Worm (Caenorhabditis elegans) whole organism, late embryonic: Measurements from ENCODE around the gene myo-2.

Source experiments
- T23F11.4 ChIP-seq: fragments of 200-800 bp; sonication (Bioruptor generic); optimal IDR thresholded peaks from 2 replicates; lab custom pipeline; 2018; ENCODE audit warnings: mild to moderate bottlenecking, missing genetic modification characterization, missing compliant biosample characterization
- ceh-18 ChIP-seq: sonication (generic microtip); optimal IDR thresholded peaks from 2 replicates; lab custom pipeline; 2016; ENCODE audit warnings: missing genetic modification characterization, missing compliant biosample characterization
- unc-42 ChIP-seq: sonication (generic microtip); optimal IDR thresholded peaks from 2 replicates; lab custom pipeline; 2016; ENCODE audit warnings: missing genotype, missing genetic modification characterization, missing compliant biosample characterization
- unc-86 ChIP-seq: sonication (generic microtip); optimal IDR thresholded peaks from 2 replicates; lab custom pipeline; 2016; ENCODE audit warnings: missing genetic modification characterization, missing compliant biosample characterization
- zip-5 ChIP-seq: sonication (generic microtip); optimal IDR thresholded peaks from 2 replicates; lab custom pipeline; 2016; ENCODE audit warnings: missing genetic modification characterization, missing compliant biosample characterization

The myo-2 gene

DNA sequence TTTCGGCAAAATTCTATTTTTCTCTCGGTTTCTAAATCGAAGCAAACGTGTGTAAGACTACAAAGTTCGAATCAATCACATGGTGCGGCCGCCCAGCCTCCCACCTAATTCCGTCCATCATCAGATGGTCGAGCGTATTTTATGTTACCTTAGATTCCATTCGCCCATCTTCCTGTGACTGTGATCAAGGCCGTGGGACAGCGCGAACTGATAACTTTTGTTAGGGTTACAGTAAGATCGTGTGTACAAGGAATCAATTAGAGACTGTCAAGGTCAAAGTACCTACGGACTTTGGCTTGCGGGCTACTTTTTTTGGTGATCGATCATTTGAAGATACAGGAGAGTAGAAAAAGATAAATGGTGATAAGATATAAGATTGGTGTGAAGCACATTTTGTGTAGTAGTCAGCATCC, 55.2 kb downstream of the myo-2 start:
- no peak for TF ChIP-seq zip-5 (tag; lab: Kevin White, UChicago)
- no peak for TF ChIP-seq T23F11.4
- peak; percentile 9 for TF ChIP-seq ceh-18 (tag; lab: Kevin White, UChicago)

DNA sequence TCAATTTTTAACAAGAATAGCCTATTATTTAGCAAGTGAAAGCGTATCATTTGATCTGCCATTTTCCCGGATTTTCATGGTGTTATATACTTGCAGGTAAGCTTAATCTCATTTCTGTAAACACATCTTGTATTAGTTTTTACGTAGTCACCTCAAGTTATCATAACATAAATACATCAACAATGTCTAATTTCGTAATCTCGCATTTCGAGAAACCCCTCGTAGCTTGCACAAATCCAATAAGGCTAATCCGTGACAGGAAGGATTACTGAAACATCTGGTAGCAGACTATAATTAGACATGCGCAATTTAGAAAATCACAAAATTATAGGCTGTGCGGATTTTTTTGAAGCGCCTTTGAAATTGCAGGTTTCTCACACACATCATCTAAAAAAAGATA, 56.7 kb downstream of the myo-2 start:
- TF ChIP-seq unc-42 (tag; lab: Kevin White, UChicago) (peak; percentile 17), unc-86 (tag; lab: Kevin White, UChicago) (no peak)
